Worm (Caenorhabditis elegans) whole organism, midembryonic: ENCODE measurements around the gene srg-1.

Experiments
- T22C8.4 ChIP-seq: fragments of 200-800 bp; sonication (Bioruptor generic); IDR thresholded peaks from 2 replicates; pipeline ENCODE4 v1.3.6; 2022; ENCODE audit warnings: missing genetic modification characterization, missing compliant biosample characterization
- cog-1 ChIP-seq: sonication (generic microtip); optimal IDR thresholded peaks from 2 replicates; lab custom pipeline; 2016; ENCODE audit warnings: missing genetic modification characterization, missing compliant biosample characterization
- flt-1 ChIP-seq: fragments of 200-800 bp; sonication (Bioruptor generic); IDR thresholded peaks from 2 replicates; pipeline ENCODE4 v1.3.6; 2022; ENCODE audit warnings: missing genetic modification characterization, missing compliant biosample characterization
- tab-1 ChIP-seq: fragments of 200-800 bp; sonication (Bioruptor generic); IDR thresholded peaks from 2 replicates; pipeline ENCODE4 v1.3.6; 2022; ENCODE audit warnings: missing genetic modification characterization, missing compliant biosample characterization
- ztf-23 ChIP-seq: fragments of 200-800 bp; sonication (Bioruptor generic); IDR thresholded peaks from 2 replicates; pipeline ENCODE4 v1.3.6; 2022; ENCODE audit warnings: missing genetic modification reagents, missing genetic modification characterization, missing compliant biosample characterization
- ztf-29 ChIP-seq: fragments of 200-800 bp; sonication (Bioruptor generic); IDR thresholded peaks from 2 replicates; pipeline ENCODE4 v1.3.6; 2022; ENCODE audit warnings: missing genetic modification reagents, missing genetic modification characterization, missing compliant biosample characterization

DNA sequence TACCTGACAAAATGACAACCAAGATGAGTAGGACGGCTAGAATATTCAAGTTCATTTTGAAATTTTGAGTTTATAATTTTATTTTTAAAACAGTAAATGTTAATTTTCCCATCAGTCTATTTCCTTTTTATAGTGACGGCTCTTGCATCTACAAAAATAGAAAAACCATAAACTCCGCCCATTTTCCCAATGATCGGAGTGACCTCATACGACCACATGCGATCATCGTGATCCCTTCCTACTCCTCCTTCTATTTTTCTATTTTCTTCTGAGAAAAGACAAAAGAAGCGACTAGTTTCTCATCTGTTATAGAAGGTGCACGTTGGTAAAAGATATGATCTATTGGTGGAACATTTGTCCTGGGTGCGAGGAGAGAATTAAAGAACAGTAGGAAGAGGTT lies 42.7 kb downstream of the srg-1 start, which contains the start of gene C23G10.11:
- no peak for TF ChIP-seq flt-1
- TF ChIP-seq tab-1: no peak
- no peak for TF ChIP-seq ztf-29
- no peak for TF ChIP-seq cog-1 (tag; lab: Kevin White, UChicago)
- TF ChIP-seq ztf-23 (GFP tag; lab: Robert Waterston, UW): no peak
- no peak for TF ChIP-seq T22C8.4 (GFP tag; lab: Robert Waterston, UW)
